Fruit fly (Drosophila melanogaster): ENCODE results near the gene m-cup.

DNA sequence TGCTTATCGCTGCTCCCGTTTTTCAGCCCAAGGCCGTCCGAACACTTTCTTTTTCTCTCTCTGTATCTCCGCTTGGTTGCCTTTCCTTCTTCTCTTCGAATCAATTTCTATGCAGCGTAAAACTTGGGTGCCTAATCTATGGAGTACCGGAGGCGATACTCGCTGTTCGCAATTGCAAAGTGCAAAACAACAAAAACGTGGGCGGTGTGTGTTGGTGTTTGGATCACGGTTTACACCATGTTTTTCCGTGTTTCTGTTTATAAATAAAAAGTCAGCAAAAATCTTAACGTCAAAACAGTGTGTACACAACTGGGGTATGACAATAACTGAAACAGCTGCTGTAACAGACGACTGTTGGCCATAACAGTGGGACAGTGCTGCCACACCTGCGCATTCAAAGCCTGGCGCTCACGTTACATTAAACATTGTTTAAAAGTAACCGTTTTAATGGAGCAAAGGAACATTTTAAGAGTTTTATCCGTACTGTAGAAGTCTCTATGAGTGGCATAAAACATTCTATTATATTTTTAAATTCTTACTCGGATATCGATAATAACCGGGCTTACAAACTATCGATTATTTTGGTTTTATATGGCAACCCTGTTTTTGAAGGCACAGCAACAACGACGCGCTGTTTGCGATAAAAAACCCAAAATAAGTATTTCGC is at the start of gene m-cup, which contains the start of gene Det:
- TF ChIP-seq EcR (GFP tag; optimal IDR thresholded peaks at IDR 0.05): no peak
- TF ChIP-seq rn (GFP tag; IDR thresholded peaks at IDR 0.05): no peak
